Worm (Caenorhabditis elegans) whole organism, early embryonic: ENCODE measurements around the gene Y38H6C.16.

ENCODE experiments used
- aly-1 ChIP-seq: sonication (generic microtip); optimal IDR thresholded peaks from 2 replicates; lab custom pipeline; 2016; ENCODE audit warnings: missing genetic modification characterization, missing compliant biosample characterization
- ceh-36 ChIP-seq: sonication (generic microtip); optimal IDR thresholded peaks from 2 replicates; lab custom pipeline; 2016; ENCODE audit warnings: missing genetic modification characterization, inconsistent platforms, missing compliant biosample characterization
- tbx-11 ChIP-seq: fragments of 200-800 bp; sonication (Bioruptor generic); IDR thresholded peaks from 2 replicates; pipeline ENCODE4 v1.3.6; 2022; ENCODE audit warnings: missing genetic modification characterization, missing compliant biosample characterization

DNA sequence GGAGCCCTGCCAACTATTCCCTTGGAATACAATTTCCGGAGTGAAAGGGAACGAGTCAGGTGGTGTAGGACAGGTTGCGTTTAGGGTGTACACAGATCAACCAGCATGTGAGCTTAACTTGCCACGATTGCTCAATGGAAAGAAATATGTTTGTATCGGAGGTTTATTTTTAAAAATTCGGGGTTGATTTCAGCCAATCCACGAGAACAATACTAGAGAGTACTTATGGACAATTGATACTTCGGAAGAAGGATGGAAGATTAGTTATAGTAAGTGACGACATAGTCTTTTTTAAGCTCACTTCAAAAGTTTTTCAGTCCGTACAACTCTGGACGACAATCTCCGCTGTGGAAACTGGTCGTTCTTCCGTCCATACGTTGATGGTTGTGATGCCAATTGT lies 35.7 kb upstream of the Y38H6C.16 start:
- TF ChIP-seq ceh-36 (no peak), tbx-11 (GFP tag; lab: Robert Waterston, UW) (no peak), aly-1 (tag; lab: Kevin White, UChicago) (no peak)
